Fruit fly (Drosophila melanogaster) S2 (cell line): Measurements from ENCODE around the gene Asciz.

ENCODE experiments used
- CG8478 ChIP-seq: fragments of >200 bp; optimal IDR thresholded peaks from 2 replicates; lab custom pipeline; 2018
- CTCF ChIP-seq, 2 experiments: fragments of >200 bp; optimal IDR thresholded peaks; 2 replicates each; lab custom pipeline; 2018

DNA sequence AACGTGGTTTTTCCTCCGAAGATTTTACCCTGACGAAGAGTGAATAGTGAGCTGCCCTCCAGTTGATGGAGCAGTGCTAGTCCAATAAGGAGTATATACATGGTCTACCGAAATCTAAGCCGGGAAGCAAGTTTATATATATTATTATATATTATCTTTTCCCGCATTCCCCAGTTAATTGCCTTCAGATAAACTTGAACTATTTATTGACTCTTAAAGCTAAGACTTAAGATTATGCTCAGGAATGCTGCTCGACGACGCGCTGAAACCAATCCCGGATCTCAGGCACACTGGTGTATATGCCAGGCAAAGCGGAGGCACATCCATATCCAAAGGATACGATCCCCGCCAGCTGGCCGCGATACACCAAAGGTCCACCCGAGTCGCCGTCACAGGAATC, 39.3 kb upstream of the Asciz start, which contains the start of gene CG32277:
- no peak for TF ChIP-seq CTCF (optimal IDR thresholded peaks at IDR 0.05; lab: Kevin White, UChicago)
- TF ChIP-seq CG8478 (lab: Kevin White, UChicago) = no peak
